Worm (Caenorhabditis elegans) whole organism, L1 larva: ENCODE data around the gene romo-1.
A peak's percentile ranks its signal among the peaks of the same experiment; 100 is the strongest.

ENCODE experiments used
- ceh-82 ChIP-seq, 3 experiments: fragments of 150-350 bp in 1 of 3; sonication (generic microtip) in 2 of 3; optimal IDR thresholded peaks; 2 replicates each; lab custom pipeline; 2014 to 2017; ENCODE audit warnings: missing biosample characterization in 3 of 3, missing genetic modification characterization in 3 of 3
- dpl-1 ChIP-seq, 3 experiments: fragments of 150-350 bp in 2 of 3; sonication (generic microtip) in 1 of 3; optimal IDR thresholded peaks; 2 replicates each; lab custom pipeline; 2014 to 2017; ENCODE audit warnings: missing biosample characterization in 3 of 3, missing genetic modification characterization in 3 of 3, missing genetic modification reagents in 3 of 3
- efl-1 ChIP-seq, 4 experiments: fragments of 150-350 bp; optimal IDR thresholded peaks in 3 of 4; peaks in 1 of 4; 1 replicate in 1 of 4; 2 replicates in 3 of 4; lab custom pipeline; 2014; ENCODE audit warnings: missing biosample characterization in 2 of 4, missing genetic modification characterization in 2 of 4, missing genetic modification reagents in 2 of 4
- egl-13 ChIP-seq: sonication (generic microtip); optimal IDR thresholded peaks from 2 replicates; lab custom pipeline; 2016; ENCODE audit warnings: missing genotype, missing genetic modification reagents, missing genetic modification characterization, missing compliant biosample characterization
- elt-3 ChIP-seq, 6 experiments: fragments of 150-350 bp in 1 of 6; sonication (generic microtip); optimal IDR thresholded peaks; 2 replicates each; lab custom pipeline; 2017 to 2018; ENCODE audit warnings: missing biosample characterization in 6 of 6, missing genetic modification characterization in 6 of 6, inconsistent platforms in 1 of 6
- ets-5 ChIP-seq: fragments of 200-800 bp; sonication (Bioruptor generic); IDR thresholded peaks from 2 replicates; pipeline ENCODE4 v1.3.6; 2022; ENCODE audit warnings: missing genetic modification characterization, missing compliant biosample characterization
- hpl-2 ChIP-seq: fragments of 150-350 bp; optimal IDR thresholded peaks from 2 replicates; lab custom pipeline; 2014; ENCODE audit warnings: missing biosample characterization, missing genetic modification reagents, missing genetic modification characterization
- isw-1 ChIP-seq: fragments of 200-800 bp; sonication (Bioruptor generic); IDR thresholded peaks from 2 replicates; pipeline ENCODE4 v1.3.6; 2022; ENCODE audit warnings: missing genetic modification characterization, missing compliant biosample characterization
- lin-13 ChIP-seq: fragments of 150-350 bp; optimal IDR thresholded peaks from 2 replicates; lab custom pipeline; 2014; ENCODE audit warnings: missing biosample characterization, missing genetic modification reagents, missing genetic modification characterization
- lin-35 ChIP-seq, 2 experiments: fragments of 150-350 bp; optimal IDR thresholded peaks; 2 replicates each; lab custom pipeline; 2014; ENCODE audit warnings: missing biosample characterization in 2 of 2, missing genetic modification characterization in 2 of 2, missing genetic modification reagents in 2 of 2
- mdl-1 ChIP-seq, 2 experiments: fragments of 150-350 bp; optimal IDR thresholded peaks; 2 replicates each; lab custom pipeline; 2014 to 2017; ENCODE audit warnings: missing biosample characterization in 2 of 2, missing genetic modification characterization in 2 of 2, inconsistent platforms in 1 of 2
- nhr-19 ChIP-seq: fragments of 200-800 bp; sonication (Bioruptor generic); conservative IDR thresholded peaks from 2 replicates; pipeline ENCODE4 v1.3.6; 2022; ENCODE audit warnings: missing genetic modification characterization, missing compliant biosample characterization
- nhr-237 ChIP-seq: fragments of 150-350 bp; optimal IDR thresholded peaks from 2 replicates; lab custom pipeline; 2014; ENCODE audit warnings: missing biosample characterization, missing genetic modification characterization
- nhr-28 ChIP-seq: fragments of 150-350 bp; optimal IDR thresholded peaks from 2 replicates; lab custom pipeline; 2014; ENCODE audit warnings: missing biosample characterization, missing genetic modification characterization
- rnt-1 ChIP-seq: sonication (generic microtip); optimal IDR thresholded peaks from 2 replicates; lab custom pipeline; 2016; ENCODE audit warnings: mild to moderate bottlenecking, missing genetic modification characterization, moderate library complexity, missing compliant biosample characterization
- snpc-4 ChIP-seq: fragments of 150-350 bp; optimal IDR thresholded peaks from 2 replicates; lab custom pipeline; 2014; ENCODE audit warnings: missing biosample characterization, missing genetic modification characterization
- swsn-7 ChIP-seq: sonication (generic microtip); optimal IDR thresholded peaks from 2 replicates; lab custom pipeline; 2016; ENCODE audit warnings: missing genetic modification characterization, missing compliant biosample characterization
- unc-130 ChIP-seq: fragments of 150-350 bp; optimal IDR thresholded peaks from 2 replicates; lab custom pipeline; 2017; ENCODE audit warnings: missing biosample characterization, missing genetic modification characterization, inconsistent platforms

Gene romo-1

ce11 chrII:13189363-13189762 lies 48.3 kb downstream of the romo-1 start (continued):
- TF ChIP-seq ceh-82 (tag; optimal IDR thresholded peaks at IDR 0.05; lab: Kevin White, UChicago): peak in 1 of 3 experiments; percentile 1
- TF ChIP-seq nhr-237 (tag; lab: Kevin White, UChicago): no peak
- peak; percentile 35 to 41 for TF ChIP-seq lin-35 (GFP tag; optimal IDR thresholded peaks at IDR 0.05; lab: Kevin White, UChicago)
- TF ChIP-seq swsn-7 (tag; lab: Kevin White, UChicago): peak; percentile 23
- no peak for TF ChIP-seq egl-13 (tag; lab: Kevin White, UChicago)
- peak; percentile 5 for TF ChIP-seq snpc-4 (tag; lab: Kevin White, UChicago)
- TF ChIP-seq nhr-19 (GFP tag; lab: Robert Waterston, UW): peak; percentile 25; the same call in 1 of the 2 replicates
- peak; percentile 41 for TF ChIP-seq rnt-1
- no peak for TF ChIP-seq hpl-2 (GFP tag; lab: Kevin White, UChicago)
- peak in 1 of 6 experiments; percentile 27 for TF ChIP-seq elt-3 (tag; optimal IDR thresholded peaks at IDR 0.05; lab: Kevin White, UChicago)
- TF ChIP-seq isw-1 (GFP tag; lab: Robert Waterston, UW): no peak
- no peak for TF ChIP-seq lin-13 (GFP tag; lab: Kevin White, UChicago)
- TF ChIP-seq ets-5 (GFP tag; lab: Robert Waterston, UW): no peak
- TF ChIP-seq dpl-1 (GFP tag; optimal IDR thresholded peaks at IDR 0.05; lab: Kevin White, UChicago): peak in 2 of 3 experiments; percentile 22 to 32
- peak in 1 of 2 experiments; percentile 64 for TF ChIP-seq mdl-1 (tag; optimal IDR thresholded peaks at IDR 0.05; lab: Kevin White, UChicago)
- TF ChIP-seq unc-130 (tag; lab: Kevin White, UChicago): peak; percentile 18
- no peak for TF ChIP-seq nhr-28 (tag; lab: Kevin White, UChicago)

- TF ChIP-seq dpl-1 (GFP tag; optimal IDR thresholded peaks at IDR 0.05; lab: Kevin White, UChicago): peak in 1 of 3 experiments; percentile 3
- no peak for TF ChIP-seq mdl-1 (tag; optimal IDR thresholded peaks at IDR 0.05; lab: Kevin White, UChicago)
- no peak for TF ChIP-seq efl-1 (optimal IDR thresholded peaks at IDR 0.05; lab: Kevin White, UChicago)
- TF ChIP-seq efl-1 (GFP tag; optimal IDR thresholded peaks at IDR 0.05 in 1 of 2; lab: Kevin White, UChicago): peak; percentile 48 to 94
- TF ChIP-seq, all 84 proteins: peak for 2
Measured at ce11 chrII:13188084-13188483, 49.6 kb downstream of the romo-1 start.
